Worm (Caenorhabditis elegans) whole organism, L3 larva: ENCODE data around the gene txt-12.

Source experiments
- ceh-9 ChIP-seq: sonication (generic microtip); optimal IDR thresholded peaks from 2 replicates; lab custom pipeline; 2018; ENCODE audit warnings: missing biosample characterization, missing genetic modification characterization
- fkh-10 ChIP-seq: sonication (generic microtip); optimal IDR thresholded peaks from 2 replicates; lab custom pipeline; 2017; ENCODE audit warnings: missing biosample characterization, missing genetic modification reagents, missing genetic modification characterization
- jun-1 ChIP-seq: fragments of 150-350 bp; optimal IDR thresholded peaks from 2 replicates; lab custom pipeline; 2014; ENCODE audit warnings: missing biosample characterization, missing genetic modification reagents, missing genetic modification characterization
- nfya-1 ChIP-seq: sonication (generic microtip); optimal IDR thresholded peaks from 2 replicates; lab custom pipeline; 2017; ENCODE audit warnings: missing genetic modification characterization, mild to moderate bottlenecking, missing compliant biosample characterization, antibody characterized with exemption, moderate library complexity; ENCODE audit not compliant: insufficient read depth

DNA sequence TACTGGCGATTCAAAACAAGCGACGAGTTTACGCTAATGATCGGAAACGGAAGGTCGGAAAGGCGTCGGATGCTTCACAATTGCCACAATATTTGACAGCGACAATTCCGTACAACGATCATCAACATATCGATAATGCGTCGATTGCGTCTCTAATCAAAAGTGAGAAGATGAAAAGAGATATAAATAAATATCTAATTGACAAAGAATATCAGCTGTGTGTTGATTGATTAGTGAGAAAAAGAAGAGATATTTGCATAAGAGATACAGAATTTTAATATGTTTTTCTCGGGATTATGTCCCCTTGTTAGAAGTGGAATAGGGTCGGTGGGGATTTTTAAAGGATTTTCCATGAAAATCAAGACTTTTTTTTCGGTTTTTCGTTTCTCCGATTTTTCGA is 14.2 kb upstream of the txt-12 start:
- no peak for TF ChIP-seq ceh-9 (tag; lab: Kevin White, UChicago)
- TF ChIP-seq nfya-1 (tag; lab: Kevin White, UChicago) = no peak
- TF ChIP-seq fkh-10 (GFP tag; lab: Kevin White, UChicago) = no peak
- TF ChIP-seq jun-1 (tag; lab: Kevin White, UChicago) = no peak
